Fruit fly (Drosophila melanogaster) whole organism, embryonic: ENCODE measurements around the gene wapl.
A peak's percentile ranks its signal among the peaks of the same experiment; 100 is the strongest.

ENCODE experiments used
- Antp ChIP-seq: fragments of 200-800 bp; sonication (Bioruptor generic); optimal IDR thresholded peaks from 3 replicates; lab custom pipeline; 2016; ENCODE audit warnings: missing biosample characterization, missing genetic modification characterization
- Asciz ChIP-seq: fragments of 200-800 bp; sonication (Bioruptor generic); optimal IDR thresholded peaks from 2 replicates; lab custom pipeline; 2017; ENCODE audit warnings: missing biosample characterization, mild to moderate bottlenecking, missing genetic modification characterization, missing genetic modification reagents
- Atf-2 ChIP-seq: fragments of 200-800 bp; sonication (Bioruptor generic); optimal IDR thresholded peaks from 2 replicates; lab custom pipeline; 2016; ENCODE audit warnings: missing biosample characterization, missing genetic modification characterization
- B-H2 ChIP-seq: fragments of 200-800 bp; sonication (Bioruptor generic); optimal IDR thresholded peaks from 2 replicates; lab custom pipeline; 2018; ENCODE audit warnings: missing biosample characterization, mild to moderate bottlenecking, missing genetic modification characterization
- Bdp1 ChIP-seq: fragments of 200-800 bp; sonication (Bioruptor generic); optimal IDR thresholded peaks from 3 replicates; lab custom pipeline; 2016; ENCODE audit warnings: missing biosample characterization, missing genetic modification characterization
- Bgb ChIP-seq: fragments of 200-800 bp; sonication (Bioruptor generic); IDR thresholded peaks from 2 replicates; pipeline ENCODE4 v1.3.6; 2022; ENCODE audit warnings: missing biosample characterization, missing genetic modification characterization; ENCODE audit not compliant: partially characterized antibody
- CG10366 ChIP-seq: fragments of 200-800 bp; sonication (Bioruptor generic); IDR thresholded peaks from 2 replicates; pipeline ENCODE4 v1.3.6; 2022; ENCODE audit warnings: missing biosample characterization, missing genetic modification characterization
- CG10462 ChIP-seq: fragments of 200-800 bp; sonication (Bioruptor generic); optimal IDR thresholded peaks from 2 replicates; lab custom pipeline; 2016; ENCODE audit warnings: missing biosample characterization, missing genetic modification characterization
- CG11695 ChIP-seq: fragments of 200-800 bp; sonication (Bioruptor generic); IDR thresholded peaks from 3 replicates; pipeline ENCODE4 v1.3.6; 2022; ENCODE audit warnings: missing biosample characterization, missing genetic modification characterization
- CG13424 ChIP-seq: fragments of 200-800 bp; sonication (Bioruptor generic); optimal IDR thresholded peaks from 2 replicates; lab custom pipeline; 2019; ENCODE audit warnings: missing biosample characterization, mild to moderate bottlenecking, missing genetic modification characterization, moderate library complexity
- CG1529 ChIP-seq: fragments of 200-800 bp; sonication (Bioruptor generic); optimal IDR thresholded peaks from 3 replicates; lab custom pipeline; 2018; ENCODE audit warnings: missing biosample characterization, missing genetic modification characterization
- CG15696 ChIP-seq: fragments of 200-800 bp; sonication (Bioruptor generic); optimal IDR thresholded peaks from 2 replicates; lab custom pipeline; 2019; ENCODE audit warnings: missing biosample characterization, mild to moderate bottlenecking, missing genetic modification characterization, moderate library complexity
- CG1602 ChIP-seq: fragments of 200-800 bp; sonication (Bioruptor generic); optimal IDR thresholded peaks from 3 replicates; lab custom pipeline; 2016; ENCODE audit warnings: missing biosample characterization, missing genetic modification characterization
- CG1603 ChIP-seq: fragments of 200-800 bp; sonication (Bioruptor generic); optimal IDR thresholded peaks from 2 replicates; lab custom pipeline; 2019; ENCODE audit warnings: missing biosample characterization, mild to moderate bottlenecking, missing genetic modification characterization, moderate library complexity
- CG17186 ChIP-seq: fragments of 200-800 bp; sonication (Bioruptor generic); optimal IDR thresholded peaks from 3 replicates; lab custom pipeline; 2017; ENCODE audit warnings: missing biosample characterization, missing genetic modification reagents, missing genetic modification characterization
- CG17912 ChIP-seq: fragments of 200-800 bp; sonication (Bioruptor generic); optimal IDR thresholded peaks from 2 replicates; lab custom pipeline; 2018; ENCODE audit warnings: missing biosample characterization, mild to moderate bottlenecking, missing genetic modification characterization
- CG18011 ChIP-seq: fragments of 200-800 bp; sonication (Bioruptor generic); optimal IDR thresholded peaks from 2 replicates; lab custom pipeline; 2017; ENCODE audit warnings: missing biosample characterization, missing genetic modification characterization, mild to moderate bottlenecking, moderate library complexity, missing genotype
- CG18764 ChIP-seq: fragments of 200-800 bp; sonication (Bioruptor generic); optimal IDR thresholded peaks from 3 replicates; lab custom pipeline; 2016; ENCODE audit warnings: missing biosample characterization, missing genetic modification characterization
- CG2875 ChIP-seq: fragments of 200-800 bp; sonication (Bioruptor generic); optimal IDR thresholded peaks from 2 replicates; lab custom pipeline; 2017; ENCODE audit warnings: missing biosample characterization, mild to moderate bottlenecking, missing genetic modification characterization, missing genetic modification reagents
- CG32532 ChIP-seq: fragments of 200-800 bp; sonication (Bioruptor generic); IDR thresholded peaks from 2 replicates; pipeline ENCODE4 v1.3.6; 2022; ENCODE audit warnings: missing biosample characterization, missing genetic modification characterization
- CG33557 ChIP-seq: fragments of 200-800 bp; sonication (Bioruptor generic); optimal IDR thresholded peaks from 2 replicates; lab custom pipeline; 2019; ENCODE audit warnings: missing biosample characterization, mild to moderate bottlenecking, missing genetic modification characterization, moderate library complexity
- CG34224 ChIP-seq: fragments of 200-800 bp; sonication (Bioruptor generic); IDR thresholded peaks from 3 replicates; pipeline ENCODE4 v1.3.6; 2022; ENCODE audit warnings: missing biosample characterization, missing genetic modification characterization; ENCODE audit not compliant: partially characterized antibody
- CG3995 ChIP-seq: fragments of 200-800 bp; sonication (Bioruptor generic); optimal IDR thresholded peaks from 3 replicates; lab custom pipeline; 2016; ENCODE audit warnings: missing biosample characterization, missing genetic modification characterization
- Dad ChIP-seq: fragments of 200-800 bp; sonication (Bioruptor generic); optimal IDR thresholded peaks from 3 replicates; lab custom pipeline; 2016; ENCODE audit warnings: missing biosample characterization, missing genetic modification characterization
- Doc2 ChIP-seq: fragments of 200-800 bp; sonication (Bioruptor generic); IDR thresholded peaks from 2 replicates; pipeline ENCODE4 v1.3.6; 2022; ENCODE audit warnings: missing biosample characterization, missing genetic modification characterization
- Fer1 ChIP-seq: fragments of 200-800 bp; sonication (Bioruptor generic); optimal IDR thresholded peaks from 2 replicates; lab custom pipeline; 2017; ENCODE audit warnings: missing biosample characterization, mild to moderate bottlenecking, missing genetic modification characterization
- H15 ChIP-seq: fragments of 200-800 bp; sonication (Bioruptor generic); IDR thresholded peaks from 3 replicates; pipeline ENCODE4 v1.3.6; 2022; ENCODE audit warnings: missing biosample characterization, missing genetic modification characterization
- H2.0 ChIP-seq: fragments of 200-800 bp; sonication (Bioruptor generic); IDR thresholded peaks from 2 replicates; pipeline ENCODE4 v1.3.6; 2022; ENCODE audit warnings: missing biosample characterization, missing genetic modification characterization
- Hr51 ChIP-seq, 2 experiments: fragments of 200-800 bp; sonication (Bioruptor generic); optimal IDR thresholded peaks; 2 replicates in 1 of 2; 3 replicates in 1 of 2; lab custom pipeline; 2016 to 2018; ENCODE audit warnings: missing biosample characterization in 2 of 2, missing genetic modification characterization in 2 of 2, mild to moderate bottlenecking in 1 of 2, moderate library complexity in 1 of 2
- Med ChIP-seq: fragments of 200-800 bp; sonication (Bioruptor generic); peaks from one replicate; lab custom pipeline; 2016; ENCODE audit warnings: missing biosample characterization, missing genetic modification characterization, mild to moderate bottlenecking, inconsistent platforms, moderate library complexity
- Nf-YA ChIP-seq: fragments of 200-800 bp; sonication (Bioruptor generic); IDR thresholded peaks from 2 replicates; pipeline ENCODE4 v1.3.6; 2022; ENCODE audit warnings: missing biosample characterization, missing genetic modification characterization
- Nf-YB ChIP-seq: fragments of 200-800 bp; sonication (Bioruptor generic); optimal IDR thresholded peaks from 3 replicates; lab custom pipeline; 2019; ENCODE audit warnings: missing biosample characterization, mild to moderate bottlenecking, missing genetic modification characterization, moderate library complexity
- Optix ChIP-seq: fragments of 200-800 bp; sonication (Bioruptor generic); IDR thresholded peaks from 3 replicates; pipeline ENCODE4 v1.3.6; 2022; ENCODE audit warnings: missing biosample characterization, missing genetic modification characterization
- PHDP ChIP-seq: fragments of 200-800 bp; sonication (Bioruptor generic); optimal IDR thresholded peaks from 3 replicates; lab custom pipeline; 2018; ENCODE audit warnings: missing biosample characterization, mild to moderate bottlenecking, missing genetic modification characterization, moderate library complexity
- ap ChIP-seq: fragments of 200-800 bp; sonication (Bioruptor generic); IDR thresholded peaks from 2 replicates; pipeline ENCODE4 v1.3.6; 2022; ENCODE audit warnings: missing biosample characterization, missing genetic modification characterization
- bab2 ChIP-seq: fragments of 200-800 bp; sonication (Bioruptor generic); optimal IDR thresholded peaks from 2 replicates; lab custom pipeline; 2016; ENCODE audit warnings: missing biosample characterization, missing genetic modification characterization
- crol ChIP-seq: fragments of 200-800 bp; sonication (Bioruptor generic); IDR thresholded peaks from 2 replicates; pipeline ENCODE4 v1.3.6; 2022; ENCODE audit warnings: missing biosample characterization, missing genetic modification characterization
- disco-r ChIP-seq: fragments of 200-800 bp; sonication (Bioruptor generic); optimal IDR thresholded peaks from 2 replicates; lab custom pipeline; 2016; ENCODE audit warnings: missing biosample characterization, missing genetic modification characterization
- dmrt11E ChIP-seq: fragments of 200-800 bp; sonication (Bioruptor generic); optimal IDR thresholded peaks from 3 replicates; lab custom pipeline; 2018; ENCODE audit warnings: missing biosample characterization, mild to moderate bottlenecking, missing genetic modification characterization, moderate library complexity
- gce ChIP-seq: fragments of 200-800 bp; sonication (Bioruptor generic); IDR thresholded peaks from 3 replicates; pipeline ENCODE4 v1.3.6; 2022; ENCODE audit warnings: missing biosample characterization, missing genetic modification characterization
- gcm2 ChIP-seq: fragments of 200-800 bp; sonication (Bioruptor generic); optimal IDR thresholded peaks from 2 replicates; lab custom pipeline; 2016; ENCODE audit warnings: missing biosample characterization, missing genetic modification characterization
- gem ChIP-seq: fragments of 200-800 bp; sonication (Bioruptor generic); optimal IDR thresholded peaks from 2 replicates; lab custom pipeline; 2019; ENCODE audit warnings: missing biosample characterization, mild to moderate bottlenecking, missing genetic modification characterization, moderate library complexity
- hkb ChIP-seq, 2 experiments: fragments of 200-800 bp in 1 of 2; fragments of >200 bp in 1 of 2; sonication (Bioruptor generic) in 1 of 2; IDR thresholded peaks in 1 of 2; optimal IDR thresholded peaks in 1 of 2; 2 replicates each; pipeline versions ENCODE4 v1.3.6 to Lab custom; 2017 to 2022; ENCODE audit warnings: missing biosample characterization in 1 of 2, missing genetic modification characterization in 1 of 2
- nerfin-2 ChIP-seq: fragments of 200-800 bp; sonication (Bioruptor generic); IDR thresholded peaks from 2 replicates; pipeline ENCODE4 v1.3.6; 2022; ENCODE audit warnings: missing biosample characterization, missing genetic modification characterization; ENCODE audit not compliant: partially characterized antibody
- tgo ChIP-seq: fragments of 200-800 bp; sonication (Bioruptor generic); IDR thresholded peaks from 3 replicates; pipeline ENCODE4 v1.3.6; 2022; ENCODE audit warnings: missing biosample characterization, missing genetic modification characterization
- tin ChIP-seq: fragments of 200-800 bp; sonication (Bioruptor generic); optimal IDR thresholded peaks from 3 replicates; lab custom pipeline; 2016; ENCODE audit warnings: missing biosample characterization, missing genetic modification characterization
- toy ChIP-seq: fragments of 200-800 bp; sonication (Bioruptor generic); IDR thresholded peaks from 2 replicates; pipeline ENCODE4 v1.3.6; 2022; ENCODE audit warnings: missing biosample characterization, missing genetic modification characterization
- unpg ChIP-seq: fragments of 200-800 bp; sonication (Bioruptor generic); optimal IDR thresholded peaks from 3 replicates; lab custom pipeline; 2018; ENCODE audit warnings: missing biosample characterization, mild to moderate bottlenecking, missing genetic modification characterization, moderate library complexity
- wek ChIP-seq: fragments of 200-800 bp; sonication (Bioruptor generic); optimal IDR thresholded peaks from 3 replicates; lab custom pipeline; 2018; ENCODE audit warnings: missing biosample characterization, mild to moderate bottlenecking, missing genetic modification characterization, moderate library complexity
- zf30C ChIP-seq: fragments of 200-800 bp; sonication (Bioruptor generic); optimal IDR thresholded peaks from 3 replicates; lab custom pipeline; 2018; ENCODE audit warnings: missing biosample characterization, mild to moderate bottlenecking, missing genetic modification characterization
- zfh2 ChIP-seq: fragments of 200-800 bp; sonication (Bioruptor generic); optimal IDR thresholded peaks from 2 replicates; lab custom pipeline; 2016; ENCODE audit warnings: missing biosample characterization, missing genetic modification characterization

The wapl gene

DNA sequence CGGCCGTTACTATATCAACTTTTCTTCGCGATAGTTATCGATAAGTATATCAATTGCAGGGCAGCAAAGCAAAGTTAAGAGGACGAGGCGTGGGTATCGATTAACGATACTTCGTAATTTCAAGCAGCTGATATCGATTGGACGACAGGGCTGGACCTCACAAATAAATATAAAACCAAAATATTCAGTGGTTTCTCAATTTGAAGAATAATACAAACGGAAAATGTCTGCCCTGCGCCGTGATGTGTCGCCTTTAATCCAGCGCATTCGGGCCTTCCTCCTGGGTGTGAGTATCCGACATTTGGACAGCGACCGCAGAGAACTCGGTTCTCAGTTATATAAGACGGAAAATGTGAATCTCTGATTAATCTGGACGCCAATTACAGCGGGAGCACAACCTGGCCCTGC is 13.6 kb upstream of the wapl start, which contains the start of gene ND-B14.5A (continued):
- peak; percentile 4 for TF ChIP-seq Fer1 (GFP tag; lab: Kevin White, UChicago)
- TF ChIP-seq Hr51 (GFP tag; optimal IDR thresholded peaks at IDR 0.05; lab: Kevin White, UChicago) = no peak
- no peak for TF ChIP-seq CG10462 (GFP tag; lab: Kevin White, UChicago)
- TF ChIP-seq zfh2 (GFP tag; lab: Kevin White, UChicago) = no peak
- TF ChIP-seq Nf-YB (GFP tag; lab: Kevin White, UChicago) = no peak
- no peak for TF ChIP-seq CG18011 (GFP tag; lab: Kevin White, UChicago)
- TF ChIP-seq Doc2 (GFP tag; lab: Robert Waterston, UW) = no peak
- TF ChIP-seq CG2875 (GFP tag; lab: Kevin White, UChicago) = no peak
- peak; percentile 15 for TF ChIP-seq PHDP (tag; lab: Kevin White, UChicago)
- no peak for TF ChIP-seq CG1602 (GFP tag; lab: Kevin White, UChicago)
- no peak for TF ChIP-seq CG17912 (GFP tag; lab: Kevin White, UChicago)
- TF ChIP-seq CG11695 (GFP tag; lab: Robert Waterston, UW) = no peak
- TF ChIP-seq tgo = no peak
- TF ChIP-seq tin (GFP tag; lab: Kevin White, UChicago) = no peak
- no peak for TF ChIP-seq Optix (GFP tag; lab: Robert Waterston, UW)
- no peak for TF ChIP-seq CG1529 (GFP tag; lab: Kevin White, UChicago)
- TF ChIP-seq CG13424 = no peak
- no peak for TF ChIP-seq CG10366 (GFP tag; lab: Robert Waterston, UW)
- no peak for TF ChIP-seq dmrt11E (tag; lab: Kevin White, UChicago)
- no peak for TF ChIP-seq toy
- TF ChIP-seq ap = no peak
- no peak for TF ChIP-seq CG32532 (GFP tag; lab: Robert Waterston, UW)
- TF ChIP-seq crol (GFP tag; lab: Robert Waterston, UW) = no peak
- no peak for TF ChIP-seq disco-r (GFP tag; lab: Kevin White, UChicago)
- no peak for TF ChIP-seq H15
- TF ChIP-seq CG3995 (GFP tag; lab: Kevin White, UChicago) = no peak
- TF ChIP-seq Atf-2 (GFP tag; lab: Kevin White, UChicago) = no peak
- TF ChIP-seq gem (tag; lab: Kevin White, UChicago) = no peak
- TF ChIP-seq unpg (GFP tag; lab: Kevin White, UChicago) = no peak
- no peak for TF ChIP-seq Asciz
- no peak for TF ChIP-seq H2.0
- TF ChIP-seq CG1603 (tag; lab: Kevin White, UChicago) = peak; percentile 65
- TF ChIP-seq Dad (GFP tag; lab: Kevin White, UChicago) = no peak
- no peak for TF ChIP-seq gce
- no peak for TF ChIP-seq gcm2 (GFP tag; lab: Kevin White, UChicago)
- peak; percentile 99 for TF ChIP-seq nerfin-2 (GFP tag; lab: Robert Waterston, UW)
- TF ChIP-seq Nf-YA (GFP tag; lab: Robert Waterston, UW) = no peak
- TF ChIP-seq bab2 (GFP tag; lab: Kevin White, UChicago) = no peak
- TF ChIP-seq CG33557 = no peak
- TF ChIP-seq hkb (optimal IDR thresholded peaks at IDR 0.05; lab: Kevin White, UChicago) = no peak
- TF ChIP-seq hkb (GFP tag; IDR thresholded peaks at IDR 0.05; lab: Robert Waterston, UW) = no peak
- TF ChIP-seq CG15696 (tag; lab: Kevin White, UChicago) = no peak
- TF ChIP-seq B-H2 (GFP tag; lab: Kevin White, UChicago) = no peak
- TF ChIP-seq Antp (GFP tag; lab: Kevin White, UChicago) = no peak
- no peak for TF ChIP-seq Bdp1 (GFP tag; lab: Kevin White, UChicago)
- peak; percentile 9 for TF ChIP-seq CG17186 (GFP tag; lab: Kevin White, UChicago)
- TF ChIP-seq Med (GFP tag; lab: Kevin White, UChicago) = peak; percentile 61
- no peak for TF ChIP-seq zf30C
- peak; percentile 99 for TF ChIP-seq CG34224 (GFP tag; lab: Robert Waterston, UW)
- no peak for TF ChIP-seq CG18764 (GFP tag; lab: Kevin White, UChicago)
- peak; percentile 96 for TF ChIP-seq Bgb
- no peak for TF ChIP-seq wek (GFP tag; lab: Kevin White, UChicago)
